Worm (Caenorhabditis elegans) whole organism, L4/young adult: ENCODE results near the gene F13D11.4.

ENCODE experiments used
- W03F9.2 ChIP-seq: fragments of 150-350 bp; optimal IDR thresholded peaks from 2 replicates; lab custom pipeline; 2014; ENCODE audit warnings: missing biosample characterization, missing genetic modification characterization
- him-1 ChIP-seq: sonication (generic microtip); optimal IDR thresholded peaks from 2 replicates; lab custom pipeline; 2016; ENCODE audit warnings: missing genotype, missing genetic modification reagents, missing genetic modification characterization, missing compliant biosample characterization

DNA sequence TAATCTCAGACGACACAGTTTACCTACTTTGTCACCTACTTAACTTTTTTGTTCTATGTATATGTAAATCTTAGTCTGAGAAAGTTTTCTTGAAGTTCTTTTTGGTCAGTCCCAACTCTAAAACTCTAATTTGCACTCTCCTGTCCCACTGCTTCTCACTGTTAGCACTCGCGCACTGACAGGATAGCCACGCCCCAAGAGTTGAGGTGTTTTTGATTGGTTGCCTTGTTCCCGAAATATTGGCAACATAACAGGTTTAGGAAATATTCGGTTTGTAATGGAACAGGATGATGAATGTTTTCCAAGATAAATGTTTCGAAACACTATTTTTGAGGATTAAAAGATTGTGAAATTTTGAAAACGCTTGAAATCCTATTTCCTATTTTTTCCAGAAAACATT is 17.5 kb downstream of the F13D11.4 start:
- TF ChIP-seq him-1 (tag; lab: Kevin White, UChicago): no peak
- TF ChIP-seq W03F9.2 (tag; lab: Kevin White, UChicago): no peak
